Worm (Caenorhabditis elegans): ENCODE measurements around the gene srh-95.

The srh-95 gene

DNA sequence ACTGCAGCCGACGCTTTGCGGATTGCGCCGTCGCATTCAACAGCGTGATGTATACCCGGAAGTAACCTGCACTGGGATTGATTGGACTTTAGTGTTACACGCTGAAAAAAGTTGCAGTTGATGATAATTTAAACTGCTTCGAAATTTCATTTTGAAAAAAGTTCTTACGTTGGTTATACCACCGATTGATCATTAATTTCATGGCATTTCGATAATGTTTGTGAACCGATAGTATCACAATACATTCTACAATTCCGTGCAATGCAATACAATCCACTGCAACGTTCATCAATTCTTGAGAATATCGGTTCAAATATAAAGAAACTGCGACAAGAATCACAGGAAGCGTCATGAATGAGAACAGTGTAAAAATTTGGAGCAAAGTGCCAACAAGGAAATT, 11.5 kb upstream of the srh-95 start, which contains the start of gene F21H7.3:
Gene F21H7.3, minus strand, starts transcription at position 101 of the 400 bp plus-strand sequence.
- TF ChIP-seq unc-55 (GFP tag; optimal IDR thresholded peaks at IDR 0.05) = no peak
- TF ChIP-seq ceh-34 (tag; optimal IDR thresholded peaks at IDR 0.05) = no peak
- no peak for TF ChIP-seq pha-2 (tag; optimal IDR thresholded peaks at IDR 0.05)
- no peak for TF ChIP-seq gmeb-2 (tag; optimal IDR thresholded peaks at IDR 0.05)
- TF ChIP-seq tbx-7 (tag; optimal IDR thresholded peaks at IDR 0.05) = no peak
- TF ChIP-seq C08G9.2 (tag; optimal IDR thresholded peaks at IDR 0.05) = no peak
- no peak for TF ChIP-seq unc-3 (GFP tag; conservative IDR thresholded peaks at IDR 0.05)
- TF ChIP-seq unc-3 (tag; optimal IDR thresholded peaks at IDR 0.05) = no peak
- no peak for TF ChIP-seq ceh-31 (tag; optimal IDR thresholded peaks at IDR 0.05)
- no peak for TF ChIP-seq fax-1 (tag; optimal IDR thresholded peaks at IDR 0.05)
- TF ChIP-seq elt-4 (tag; optimal IDR thresholded peaks at IDR 0.05) = no peak
- no peak for TF ChIP-seq lin-11 (tag; optimal IDR thresholded peaks at IDR 0.05)
- TF ChIP-seq K09A11.1 (tag; optimal IDR thresholded peaks at IDR 0.05; ENCODE audit: insufficient read depth) = no peak

- TF ChIP-seq ceh-14 (tag; optimal IDR thresholded peaks at IDR 0.05) (no peak), unc-55 (GFP tag; optimal IDR thresholded peaks at IDR 0.05) (no peak), ceh-9 (tag; optimal IDR thresholded peaks at IDR 0.05) (no peak), unc-86 (tag; optimal IDR thresholded peaks at IDR 0.05) (no peak), K09A11.1 (tag; optimal IDR thresholded peaks at IDR 0.05; ENCODE audit: insufficient read depth) (no peak), madf-2 (tag; optimal IDR thresholded peaks at IDR 0.05) (no peak), elt-4 (tag; optimal IDR thresholded peaks at IDR 0.05) (no peak), unc-42 (tag; optimal IDR thresholded peaks at IDR 0.05) (no peak), ceh-24 (tag; optimal IDR thresholded peaks at IDR 0.05) (no peak), pha-2 (tag; optimal IDR thresholded peaks at IDR 0.05) (no peak), ceh-22 (tag; optimal IDR thresholded peaks at IDR 0.05) (no peak)
Observed at ce11 chrV:16235647-16236046, 11.0 kb upstream of the srh-95 start, which contains the start of gene srh-98. TSS of gene srh-98 (minus strand) at chrV:16235747.

DNA sequence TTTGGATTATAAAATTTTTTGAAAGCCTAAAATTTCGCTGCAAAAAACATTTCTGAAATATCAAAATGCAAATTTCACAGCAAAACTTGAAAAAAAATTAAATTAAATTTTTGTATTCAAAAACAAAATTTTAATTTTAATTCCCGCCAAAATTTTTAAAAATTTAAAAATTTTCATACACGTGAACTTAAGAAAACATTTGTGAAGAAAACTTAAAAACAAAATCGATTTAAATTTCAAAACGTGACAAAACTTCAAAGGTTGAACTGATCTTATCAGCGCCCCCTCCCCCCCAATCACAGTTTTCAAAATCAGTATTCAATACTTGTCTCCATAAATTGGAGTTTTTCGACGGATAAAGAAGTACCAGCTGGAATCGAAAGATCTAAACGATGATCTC, 9.5 kb upstream of the srh-95 start, which contains the start of gene F21H7.5:
Gene F21H7.5, plus strand, starts transcription at position 301 of the 400 bp plus-strand sequence.
- no peak for TF ChIP-seq hlh-6 (tag; optimal IDR thresholded peaks at IDR 0.05)
- no peak for TF ChIP-seq sox-2 (GFP tag; IDR thresholded peaks at IDR 0.05)
- no peak for TF ChIP-seq unc-55 (GFP tag; optimal IDR thresholded peaks at IDR 0.05)
- TF ChIP-seq ceh-31 (tag; optimal IDR thresholded peaks at IDR 0.05) = no peak
- no peak for TF ChIP-seq pag-3 (tag; optimal IDR thresholded peaks at IDR 0.05; ENCODE audit: borderline replicate concordance)
- TF ChIP-seq lin-11 (tag; optimal IDR thresholded peaks at IDR 0.05) = no peak
- no peak for TF ChIP-seq ama-1 (optimal IDR thresholded peaks at IDR 0.05)

ce11 chrV:16244078-16244477, 2.6 kb upstream of the srh-95 start, which contains the start of gene srh-104:
TSS of gene srh-104 (minus strand) at chrV:16244178.
- no peak for TF ChIP-seq ceh-30 (tag; optimal IDR thresholded peaks at IDR 0.05)
- no peak for TF ChIP-seq hlh-13 (GFP tag; optimal IDR thresholded peaks at IDR 0.05)
- TF ChIP-seq K09A11.1 (tag; optimal IDR thresholded peaks at IDR 0.05; ENCODE audit: insufficient read depth) = no peak

ce11 chrV:16249105-16249504, 2.4 kb downstream of the srh-95 start:
- TF ChIP-seq dmd-4 (tag; optimal IDR thresholded peaks at IDR 0.05; ENCODE audit: borderline replicate concordance) (no peak), rnt-1 (tag; optimal IDR thresholded peaks at IDR 0.05) (peak; percentile 76)

DNA sequence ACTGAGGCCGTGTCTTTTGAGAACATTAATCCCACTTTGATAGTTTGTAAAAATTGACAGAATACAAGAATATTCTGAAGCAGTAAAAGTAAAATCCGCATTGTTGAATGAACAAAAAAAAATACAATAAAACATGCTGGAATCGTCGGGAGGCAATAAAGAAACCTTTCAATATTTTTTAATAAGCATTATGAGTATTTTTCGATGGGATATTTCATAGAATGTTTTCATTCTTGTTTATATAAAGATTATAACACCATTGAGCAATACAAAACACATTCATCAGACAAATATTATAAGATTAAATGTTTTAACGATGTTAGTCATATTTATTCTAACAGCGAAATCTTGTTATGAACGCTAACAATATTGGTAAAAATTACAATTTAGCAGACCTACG, 7.0 kb downstream of the srh-95 start, which contains the start of gene gcy-20:
Gene gcy-20, minus strand, starts transcription at position 101 of the 400 bp plus-strand sequence.
- TF ChIP-seq ceh-34 (tag; optimal IDR thresholded peaks at IDR 0.05) (no peak), unc-42 (tag; optimal IDR thresholded peaks at IDR 0.05) (no peak), pha-2 (tag; optimal IDR thresholded peaks at IDR 0.05) (no peak), tbx-2 (tag; optimal IDR thresholded peaks at IDR 0.05) (no peak), ceh-31 (tag; optimal IDR thresholded peaks at IDR 0.05) (no peak), nfya-1 (tag; optimal IDR thresholded peaks at IDR 0.05) (no peak), pat-9 (tag; optimal IDR thresholded peaks at IDR 0.05) (no peak), fkh-6 (tag; optimal IDR thresholded peaks at IDR 0.05) (no peak), ref-2 (tag; optimal IDR thresholded peaks at IDR 0.05) (no peak), ceh-19 (GFP tag; optimal IDR thresholded peaks at IDR 0.05) (no peak), elt-4 (tag; optimal IDR thresholded peaks at IDR 0.05) (no peak), gmeb-2 (tag; optimal IDR thresholded peaks at IDR 0.05) (no peak), mec-3 (tag; optimal IDR thresholded peaks at IDR 0.05; ENCODE audit: borderline replicate concordance) (no peak), eyg-1 (tag; optimal IDR thresholded peaks at IDR 0.05) (no peak), rnt-1 (tag; optimal IDR thresholded peaks at IDR 0.05) (no peak), ceh-45 (GFP tag; IDR thresholded peaks at IDR 0.05) (no peak), ceh-6 (GFP tag; optimal IDR thresholded peaks at IDR 0.05) (no peak), elt-2 (tag; optimal IDR thresholded peaks at IDR 0.05) (no peak)

Measured in whole organism, late embryonic.